Worm (Caenorhabditis elegans) whole organism, young adult: ENCODE measurements around the gene sft-4.
A peak's percentile ranks its signal among the peaks of the same experiment; 100 is the strongest.

Experiments
- F10E7.11 ChIP-seq: sonication (generic microtip); optimal IDR thresholded peaks from 2 replicates; lab custom pipeline; 2017; ENCODE audit warnings: mild to moderate bottlenecking, missing genetic modification characterization, moderate library complexity, missing compliant biosample characterization
- F23B12.7 ChIP-seq: sonication (generic microtip); optimal IDR thresholded peaks from 2 replicates; lab custom pipeline; 2017; ENCODE audit warnings: missing genetic modification characterization, mild to moderate bottlenecking, missing compliant biosample characterization, antibody characterized with exemption, moderate library complexity; ENCODE audit not compliant: insufficient read depth
- F37B4.10 ChIP-seq: fragments of 200-800 bp; sonication (Bioruptor generic); IDR thresholded peaks from 2 replicates; pipeline ENCODE4 v1.3.6; 2022; ENCODE audit warnings: missing genetic modification characterization, missing compliant biosample characterization
- F49E8.2 ChIP-seq: sonication (generic microtip); optimal IDR thresholded peaks from 3 replicates; lab custom pipeline; 2017; ENCODE audit warnings: missing genetic modification characterization, mild to moderate bottlenecking, missing compliant biosample characterization, antibody characterized with exemption, moderate library complexity; ENCODE audit not compliant: insufficient read depth
- F57A8.1 ChIP-seq: fragments of 200-800 bp; sonication (Bioruptor generic); optimal IDR thresholded peaks from 2 replicates; lab custom pipeline; 2018; ENCODE audit warnings: mild to moderate bottlenecking, missing genetic modification characterization, moderate library complexity, missing compliant biosample characterization
- K11D2.4 ChIP-seq: fragments of 200-800 bp; sonication (Bioruptor generic); IDR thresholded peaks from 2 replicates; pipeline ENCODE4 v1.3.6; 2022; ENCODE audit warnings: missing genetic modification reagents, missing genetic modification characterization, missing compliant biosample characterization
- Y53G8AR.9 ChIP-seq: fragments of 200-800 bp; sonication (Bioruptor generic); conservative IDR thresholded peaks from 2 replicates; pipeline ENCODE4 v1.3.6; 2022; ENCODE audit warnings: missing genetic modification reagents, missing genetic modification characterization, missing compliant biosample characterization
- aptf-2 ChIP-seq: fragments of 200-800 bp; sonication (Bioruptor generic); conservative IDR thresholded peaks from 2 replicates; pipeline ENCODE4 v1.3.6; 2022; ENCODE audit warnings: missing genetic modification reagents, missing genetic modification characterization, missing compliant biosample characterization
- attf-3 ChIP-seq: fragments of 200-800 bp; sonication (Bioruptor generic); conservative IDR thresholded peaks from 2 replicates; pipeline ENCODE4 v1.3.6; 2022; ENCODE audit warnings: missing genetic modification reagents, missing genetic modification characterization, missing compliant biosample characterization
- attf-6 ChIP-seq: fragments of 200-800 bp; sonication (Bioruptor generic); IDR thresholded peaks from 2 replicates; pipeline ENCODE4 v1.3.6; 2022; ENCODE audit warnings: missing genetic modification reagents, missing genetic modification characterization, missing compliant biosample characterization
- ccch-3 ChIP-seq: fragments of 200-800 bp; sonication (Bioruptor generic); optimal IDR thresholded peaks from 2 replicates; lab custom pipeline; 2018; ENCODE audit warnings: mild to moderate bottlenecking, missing genetic modification characterization, missing compliant biosample characterization
- cebp-1 ChIP-seq, 2 experiments: fragments of 200-800 bp in 1 of 2; sonication (Bioruptor generic) in 1 of 2; sonication (generic microtip) in 1 of 2; IDR thresholded peaks in 1 of 2; optimal IDR thresholded peaks in 1 of 2; 2 replicates each; pipeline versions ENCODE4 v1.3.6 to Lab custom; 2017 to 2022; ENCODE audit warnings: missing compliant biosample characterization in 2 of 2, missing genetic modification characterization in 2 of 2, mild to moderate bottlenecking in 1 of 2, missing genetic modification reagents in 1 of 2, moderate library complexity in 1 of 2
- die-1 ChIP-seq: sonication (generic microtip); optimal IDR thresholded peaks from 2 replicates; lab custom pipeline; 2016; ENCODE audit warnings: missing genotype, mild to moderate bottlenecking, missing genetic modification characterization, missing compliant biosample characterization
- dox-1 ChIP-seq: fragments of 200-800 bp; sonication (Bioruptor generic); IDR thresholded peaks from 2 replicates; pipeline ENCODE4 v1.3.6; 2022; ENCODE audit warnings: missing genetic modification reagents, missing genetic modification characterization, missing compliant biosample characterization
- efl-1 ChIP-seq: fragments of 150-350 bp; optimal IDR thresholded peaks from 2 replicates; lab custom pipeline; 2014; ENCODE audit warnings: missing biosample characterization, missing genetic modification reagents, missing genetic modification characterization
- egl-18 ChIP-seq: fragments of 200-800 bp; sonication (Bioruptor generic); IDR thresholded peaks from 2 replicates; pipeline ENCODE4 v1.3.6; 2022; ENCODE audit warnings: missing genetic modification reagents, missing genetic modification characterization, missing compliant biosample characterization
- egl-44 ChIP-seq: fragments of 200-800 bp; sonication (Bioruptor generic); IDR thresholded peaks from 2 replicates; pipeline ENCODE4 v1.3.6; 2022; ENCODE audit warnings: missing genetic modification reagents, missing genetic modification characterization, missing compliant biosample characterization
- egrh-3 ChIP-seq: fragments of 200-800 bp; sonication (Bioruptor generic); IDR thresholded peaks from 2 replicates; pipeline ENCODE4 v1.3.6; 2022; ENCODE audit warnings: missing genetic modification reagents, missing genetic modification characterization, missing compliant biosample characterization
- gei-17 ChIP-seq: fragments of 200-800 bp; sonication (Bioruptor generic); optimal IDR thresholded peaks from 2 replicates; lab custom pipeline; 2018; ENCODE audit warnings: mild to moderate bottlenecking, missing genetic modification characterization, missing compliant biosample characterization
- him-1 ChIP-seq: sonication (generic microtip); optimal IDR thresholded peaks from 2 replicates; lab custom pipeline; 2016; ENCODE audit warnings: missing genotype, missing genetic modification reagents, missing genetic modification characterization, missing compliant biosample characterization
- hmg-1.2 ChIP-seq: fragments of 200-800 bp; sonication (Bioruptor generic); IDR thresholded peaks from 2 replicates; pipeline ENCODE4 v1.3.6; 2022; ENCODE audit warnings: missing genetic modification reagents, missing genetic modification characterization, missing compliant biosample characterization
- lag-1 ChIP-seq: fragments of 200-800 bp; sonication (Bioruptor generic); IDR thresholded peaks from 2 replicates; pipeline ENCODE4 v1.3.6; 2022; ENCODE audit warnings: missing genetic modification reagents, missing genetic modification characterization, missing compliant biosample characterization
- lin-26 ChIP-seq: fragments of 200-800 bp; sonication (Bioruptor generic); IDR thresholded peaks from 2 replicates; pipeline ENCODE4 v1.3.6; 2022; ENCODE audit warnings: missing genetic modification reagents, missing genetic modification characterization, missing compliant biosample characterization
- lir-1 ChIP-seq: fragments of 200-800 bp; sonication (Bioruptor generic); conservative IDR thresholded peaks from 2 replicates; pipeline ENCODE4 v1.3.6; 2022; ENCODE audit warnings: missing genetic modification reagents, missing genetic modification characterization, missing compliant biosample characterization
- lsl-1 ChIP-seq: fragments of 200-800 bp; sonication (Bioruptor generic); optimal IDR thresholded peaks from 2 replicates; lab custom pipeline; 2018; ENCODE audit warnings: mild to moderate bottlenecking, missing genetic modification characterization, moderate library complexity, missing compliant biosample characterization
- lsy-27 ChIP-seq: sonication (generic microtip); optimal IDR thresholded peaks from 2 replicates; lab custom pipeline; 2017; ENCODE audit warnings: missing genetic modification characterization, mild to moderate bottlenecking, missing compliant biosample characterization, antibody characterized with exemption, missing genotype, borderline replicate concordance; ENCODE audit not compliant: insufficient read depth
- madf-10 ChIP-seq: sonication (generic microtip); optimal IDR thresholded peaks from 2 replicates; lab custom pipeline; 2016; ENCODE audit warnings: mild to moderate bottlenecking, missing genetic modification characterization, missing compliant biosample characterization
- madf-8 ChIP-seq: fragments of 200-800 bp; sonication (Bioruptor generic); conservative IDR thresholded peaks from 2 replicates; pipeline ENCODE4 v1.3.6; 2022; ENCODE audit warnings: missing genetic modification reagents, missing genetic modification characterization, missing compliant biosample characterization
- mcd-1 ChIP-seq: fragments of 200-800 bp; sonication (Bioruptor generic); IDR thresholded peaks from 2 replicates; pipeline ENCODE4 v1.3.6; 2022; ENCODE audit warnings: missing genetic modification reagents, missing genetic modification characterization, missing compliant biosample characterization
- nfyb-1 ChIP-seq: fragments of 200-800 bp; sonication (Bioruptor generic); IDR thresholded peaks from 2 replicates; pipeline ENCODE4 v1.3.6; 2022; ENCODE audit warnings: missing genetic modification reagents, missing genetic modification characterization, missing compliant biosample characterization
- nhr-27 ChIP-seq: fragments of 200-800 bp; sonication (Bioruptor generic); optimal IDR thresholded peaks from 2 replicates; lab custom pipeline; 2018; ENCODE audit warnings: mild to moderate bottlenecking, missing genetic modification characterization, moderate library complexity, missing compliant biosample characterization
- nhr-80 ChIP-seq: sonication (generic microtip); optimal IDR thresholded peaks from 2 replicates; lab custom pipeline; 2016; ENCODE audit warnings: missing genetic modification characterization, missing compliant biosample characterization
- pha-4 ChIP-seq: fragments of 150-350 bp; sonication (generic microtip); optimal IDR thresholded peaks from 2 replicates; lab custom pipeline; 2014; ENCODE audit warnings: missing biosample characterization, missing genetic modification reagents, missing genetic modification characterization
- rpc-1 ChIP-seq, 2 experiments: fragments of 150-350 bp in 1 of 2; sonication (generic microtip) in 1 of 2; optimal IDR thresholded peaks; 2 replicates each; lab custom pipeline; 2014 to 2018; ENCODE audit warnings: missing biosample characterization in 1 of 2, missing genetic modification characterization in 1 of 2, missing genetic modification reagents in 1 of 2, missing genotype in 1 of 2
- sdz-38 ChIP-seq: sonication (generic microtip); optimal IDR thresholded peaks from 2 replicates; lab custom pipeline; 2016; ENCODE audit warnings: missing genotype, missing genetic modification characterization, missing compliant biosample characterization
- sea-2 ChIP-seq: fragments of 200-800 bp; sonication (Bioruptor generic); IDR thresholded peaks from 2 replicates; pipeline ENCODE4 v1.3.6; 2022; ENCODE audit warnings: missing genetic modification characterization, missing compliant biosample characterization
- snpc-1.3 ChIP-seq: sonication (generic microtip); optimal IDR thresholded peaks from 2 replicates; lab custom pipeline; 2017; ENCODE audit warnings: missing genetic modification characterization, mild to moderate bottlenecking, missing compliant biosample characterization, antibody characterized with exemption, moderate library complexity, missing genotype, missing genetic modification reagents; ENCODE audit not compliant: insufficient read depth
- snpc-4 ChIP-seq, 5 experiments: fragments of 150-350 bp in 1 of 5; sonication (generic microtip) in 4 of 5; optimal IDR thresholded peaks; 2 replicates each; lab custom pipeline; 2014 to 2018; ENCODE audit warnings: missing genetic modification characterization in 5 of 5, missing biosample characterization in 3 of 5, antibody characterized with exemption in 2 of 5, mild to moderate bottlenecking in 2 of 5, missing compliant biosample characterization in 2 of 5, missing genotype in 2 of 5, moderate library complexity in 2 of 5, missing genetic modification reagents in 1 of 5
- somi-1 ChIP-seq: fragments of 200-800 bp; sonication (Bioruptor generic); optimal IDR thresholded peaks from 2 replicates; lab custom pipeline; 2018; ENCODE audit warnings: mild to moderate bottlenecking, missing genetic modification characterization, missing compliant biosample characterization
- tbp1 ChIP-seq: fragments of 200-800 bp; sonication (Bioruptor generic); optimal IDR thresholded peaks from 2 replicates; lab custom pipeline; 2018; ENCODE audit warnings: mild to moderate bottlenecking, missing genetic modification characterization, missing compliant biosample characterization
- unc-62 ChIP-seq: fragments of 150-350 bp; optimal IDR thresholded peaks from 2 replicates; lab custom pipeline; 2014; ENCODE audit warnings: missing biosample characterization, missing genetic modification reagents, missing genetic modification characterization
- zfh-2 ChIP-seq: fragments of 200-800 bp; sonication (Bioruptor generic); conservative IDR thresholded peaks from 2 replicates; pipeline ENCODE4 v1.3.6; 2022; ENCODE audit warnings: missing genetic modification reagents, missing genetic modification characterization, missing compliant biosample characterization

Gene sft-4

DNA sequence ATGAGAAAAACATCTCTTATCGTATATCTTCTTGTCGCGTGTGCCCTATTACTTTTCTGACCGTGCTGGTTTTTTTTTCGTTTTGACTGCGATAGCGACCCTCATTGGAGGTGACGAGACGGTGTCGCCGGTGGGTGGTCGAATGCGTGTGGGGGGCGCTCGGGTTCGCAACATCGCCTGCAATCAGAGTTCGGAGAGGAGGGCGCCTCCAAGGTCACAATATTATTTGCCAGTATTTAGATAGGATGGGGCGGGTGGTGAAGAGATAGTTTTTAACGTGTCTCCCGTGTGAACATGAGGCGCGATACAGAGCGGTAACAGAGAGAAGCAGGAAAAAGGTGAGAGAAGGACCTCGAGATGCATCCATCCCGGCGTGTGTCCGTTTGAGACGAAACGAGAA is 40.4 kb upstream of the sft-4 start:
- TF ChIP-seq hmg-1.2, result no peak
- peak; percentile 80 for TF ChIP-seq zfh-2
- TF ChIP-seq unc-62 (GFP tag; lab: Kevin White, UChicago), result no peak
- TF ChIP-seq nfyb-1 (GFP tag; lab: Robert Waterston, UW), result 0 out of 2 replicates have a peak, but pooled peaks have one; percentile 32
- TF ChIP-seq gei-17 (GFP tag; lab: Kevin White, UChicago), result no peak

DNA sequence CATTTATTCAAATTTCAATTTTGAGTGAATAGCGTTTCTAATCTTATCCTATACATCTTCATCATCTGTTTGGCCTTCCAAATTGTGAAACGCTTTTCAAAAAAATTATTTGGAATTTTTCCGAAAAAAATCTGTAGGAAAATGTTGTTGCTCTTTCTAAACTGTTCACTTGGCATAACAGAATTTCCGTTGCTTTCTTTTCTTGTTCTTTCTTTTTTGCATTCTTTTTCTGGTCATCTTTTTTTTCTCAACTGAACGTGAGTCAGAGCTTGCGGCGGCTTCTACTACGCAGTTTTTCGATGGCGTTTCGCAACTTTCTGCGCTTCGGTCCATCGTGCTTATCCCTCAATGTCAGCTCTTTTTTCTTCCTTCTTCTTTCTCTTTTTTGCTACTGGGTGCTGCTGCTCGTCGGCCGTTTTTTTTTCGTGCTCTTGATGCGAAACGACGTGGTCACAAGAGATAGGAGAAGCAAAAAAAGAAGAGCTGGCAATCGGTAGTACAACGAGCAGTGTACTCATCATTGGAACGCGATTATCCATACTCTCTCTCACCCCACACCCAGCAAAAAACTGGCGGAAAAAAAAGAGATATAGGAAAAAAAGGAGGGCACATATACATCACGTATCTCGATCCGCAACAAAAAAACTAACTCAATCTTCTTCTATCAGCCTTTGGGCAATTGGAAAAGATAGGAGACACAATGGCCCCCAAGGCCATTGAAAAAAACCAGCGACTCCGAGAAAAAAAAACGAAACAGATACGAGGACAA is 39.4 kb upstream of the sft-4 start:
- TF ChIP-seq F57A8.1 (GFP tag; lab: Kevin White, UChicago) (no peak), lsl-1 (GFP tag; lab: Kevin White, UChicago) (no peak), madf-10 (peak; percentile 7), madf-8 (no peak), zfh-2 (peak; percentile 72; the same call in 1 of the 2 replicates), aptf-2 (no peak), cebp-1 (GFP tag; IDR thresholded peaks at IDR 0.05; lab: Robert Waterston, UW) (no peak), cebp-1 (tag; optimal IDR thresholded peaks at IDR 0.05; lab: Kevin White, UChicago) (peak; percentile 79), lsy-27 (tag; lab: Kevin White, UChicago) (no peak), egl-44 (GFP tag; lab: Robert Waterston, UW) (no peak), ccch-3 (GFP tag; lab: Kevin White, UChicago) (no peak), nhr-27 (tag; lab: Kevin White, UChicago) (no peak), egl-18 (GFP tag; lab: Robert Waterston, UW) (no peak), snpc-4 (GFP tag; optimal IDR thresholded peaks at IDR 0.05; lab: Kevin White, UChicago) (no peak), snpc-4 (tag; optimal IDR thresholded peaks at IDR 0.05; lab: Kevin White, UChicago) (no peak), sea-2 (GFP tag; lab: Robert Waterston, UW) (no peak), somi-1 (peak; percentile 80), mcd-1 (no peak), attf-3 (GFP tag; lab: Robert Waterston, UW) (no peak), tbp1 (GFP tag; lab: Kevin White, UChicago) (no peak), snpc-1.3 (tag; lab: Kevin White, UChicago) (no peak), F49E8.2 (tag; lab: Kevin White, UChicago) (no peak), lin-26 (GFP tag; lab: Robert Waterston, UW) (no peak), him-1 (no peak), lir-1 (GFP tag; lab: Robert Waterston, UW) (no peak), hmg-1.2 (no peak), sdz-38 (no peak), nhr-80 (tag; lab: Kevin White, UChicago) (no peak), lag-1 (GFP tag; lab: Robert Waterston, UW) (no peak), pha-4 (tag; lab: Kevin White, UChicago) (no peak), egrh-3 (GFP tag; lab: Robert Waterston, UW) (no peak)

DNA sequence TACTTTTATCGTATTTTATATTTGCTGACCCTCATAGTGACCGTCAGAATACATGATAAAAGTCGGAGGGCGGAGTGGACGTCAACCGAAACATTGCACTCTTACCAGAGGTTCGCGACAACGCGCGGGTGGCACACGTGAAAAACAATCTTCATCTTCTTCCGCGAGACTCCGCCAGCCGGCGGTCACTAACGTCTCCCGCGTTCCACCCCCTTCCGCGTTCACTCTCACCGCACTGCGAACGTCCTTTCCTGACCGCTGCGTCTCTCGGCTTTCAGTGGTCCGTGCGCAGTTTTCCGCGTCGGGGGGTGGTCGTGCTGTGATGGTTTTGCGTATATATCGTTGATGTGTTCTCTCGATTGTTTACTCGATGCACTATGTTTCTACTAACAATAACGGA is 37.7 kb upstream of the sft-4 start:
- TF ChIP-seq dox-1 (0 out of 2 replicates have a peak, but pooled peaks have one; percentile 20), zfh-2 (peak; percentile 91), rpc-1 (optimal IDR thresholded peaks at IDR 0.05; lab: Kevin White, UChicago) (no peak), rpc-1 (tag; optimal IDR thresholded peaks at IDR 0.05; lab: Kevin White, UChicago) (no peak), efl-1 (GFP tag; lab: Kevin White, UChicago) (no peak), lin-26 (GFP tag; lab: Robert Waterston, UW) (0 out of 2 replicates have a peak, but pooled peaks have one; percentile 39), F10E7.11 (no peak), attf-3 (GFP tag; lab: Robert Waterston, UW) (no peak), egrh-3 (GFP tag; lab: Robert Waterston, UW) (peak; percentile 60; the same call in 1 of the 2 replicates), pha-4 (tag; lab: Kevin White, UChicago) (no peak), K11D2.4 (no peak), F23B12.7 (tag; lab: Kevin White, UChicago) (no peak), gei-17 (GFP tag; lab: Kevin White, UChicago) (no peak), Y53G8AR.9 (no peak), attf-6 (GFP tag; lab: Robert Waterston, UW) (no peak), die-1 (tag; lab: Kevin White, UChicago) (no peak), lsl-1 (GFP tag; lab: Kevin White, UChicago) (no peak), him-1 (no peak), F37B4.10 (no peak)
